Worm (Caenorhabditis elegans) whole organism, L2 larva: ENCODE results near the gene rpac-19.

Source experiments
- C34F6.9 ChIP-seq: fragments of 150-350 bp; optimal IDR thresholded peaks from 2 replicates; lab custom pipeline; 2014; ENCODE audit warnings: missing biosample characterization, missing genetic modification characterization
- F13H6.1 ChIP-seq: sonication (generic microtip); optimal IDR thresholded peaks from 2 replicates; lab custom pipeline; 2016; ENCODE audit warnings: missing genetic modification characterization, missing compliant biosample characterization
- R02D3.7 ChIP-seq: fragments of 150-350 bp; optimal IDR thresholded peaks from 2 replicates; lab custom pipeline; 2014; ENCODE audit warnings: missing biosample characterization, missing genetic modification characterization
- Y55F3AM.14 ChIP-seq: fragments of 200-800 bp; sonication (Bioruptor generic); optimal IDR thresholded peaks from 2 replicates; lab custom pipeline; 2018; ENCODE audit warnings: mild to moderate bottlenecking, missing genetic modification characterization, missing compliant biosample characterization
- ZK546.5 ChIP-seq: sonication (generic microtip); optimal IDR thresholded peaks from 2 replicates; lab custom pipeline; 2017; ENCODE audit warnings: missing biosample characterization, missing genetic modification characterization
- aly-2 ChIP-seq: fragments of 150-350 bp; optimal IDR thresholded peaks from 2 replicates; lab custom pipeline; 2014; ENCODE audit warnings: missing biosample characterization, missing genetic modification characterization
- ama-1 ChIP-seq: fragments of 150-350 bp; optimal IDR thresholded peaks from 2 replicates; lab custom pipeline; 2018; ENCODE audit warnings: inconsistent platforms
- blmp-1 ChIP-seq: sonication (generic microtip); optimal IDR thresholded peaks from 2 replicates; lab custom pipeline; 2017; ENCODE audit warnings: missing genetic modification characterization, mild to moderate bottlenecking, missing compliant biosample characterization, antibody characterized with exemption, moderate library complexity; ENCODE audit not compliant: insufficient read depth
- ceh-16 ChIP-seq: fragments of 150-350 bp; optimal IDR thresholded peaks from 2 replicates; lab custom pipeline; 2014; ENCODE audit warnings: missing biosample characterization, missing genetic modification characterization
- ceh-82 ChIP-seq: fragments of 150-350 bp; optimal IDR thresholded peaks from 2 replicates; lab custom pipeline; 2014; ENCODE audit warnings: missing biosample characterization, missing genetic modification characterization
- crh-2 ChIP-seq: sonication (generic microtip); optimal IDR thresholded peaks from 2 replicates; lab custom pipeline; 2017; ENCODE audit warnings: missing biosample characterization, missing genetic modification characterization
- dmd-4 ChIP-seq: sonication (generic microtip); optimal IDR thresholded peaks from 2 replicates; lab custom pipeline; 2017; ENCODE audit warnings: missing biosample characterization, missing genetic modification characterization
- egl-27 ChIP-seq: sonication (generic microtip); optimal IDR thresholded peaks from 3 replicates; lab custom pipeline; 2017; ENCODE audit warnings: missing biosample characterization, missing genetic modification reagents, missing genetic modification characterization
- elt-1 ChIP-seq: fragments of 150-350 bp; optimal IDR thresholded peaks from 2 replicates; lab custom pipeline; 2014; ENCODE audit warnings: missing biosample characterization, missing genetic modification characterization
- elt-3 ChIP-seq: sonication (generic microtip); optimal IDR thresholded peaks from 2 replicates; lab custom pipeline; 2017; ENCODE audit warnings: missing biosample characterization, missing genetic modification characterization
- fos-1 ChIP-seq: fragments of 150-350 bp; optimal IDR thresholded peaks from 2 replicates; lab custom pipeline; 2014; ENCODE audit warnings: missing biosample characterization, missing genetic modification characterization
- gmeb-1 ChIP-seq: fragments of 150-350 bp; optimal IDR thresholded peaks from 2 replicates; lab custom pipeline; 2014; ENCODE audit warnings: missing biosample characterization, missing genetic modification characterization
- lin-11 ChIP-seq: fragments of 150-350 bp; sonication (generic microtip); optimal IDR thresholded peaks from 2 replicates; lab custom pipeline; 2014; ENCODE audit warnings: missing biosample characterization, missing genetic modification characterization, inconsistent platforms, mixed read lengths
- lin-13 ChIP-seq: fragments of 150-350 bp; optimal IDR thresholded peaks from 2 replicates; lab custom pipeline; 2014; ENCODE audit warnings: missing biosample characterization, missing genetic modification reagents, missing genetic modification characterization
- lin-39 ChIP-seq: fragments of 150-350 bp; optimal IDR thresholded peaks from 2 replicates; lab custom pipeline; 2014; ENCODE audit warnings: missing biosample characterization, missing genetic modification reagents, missing genetic modification characterization
- lsy-2 ChIP-seq, 2 experiments: fragments of 150-350 bp in 1 of 2; sonication (generic microtip) in 1 of 2; optimal IDR thresholded peaks; 2 replicates each; lab custom pipeline; 2014 to 2017; ENCODE audit warnings: missing biosample characterization in 2 of 2, missing genetic modification characterization in 2 of 2
- mab-5 ChIP-seq: fragments of 150-350 bp; optimal IDR thresholded peaks from 2 replicates; lab custom pipeline; 2014; ENCODE audit warnings: missing biosample characterization, missing genetic modification characterization
- mbf-1 ChIP-seq: sonication (generic microtip); optimal IDR thresholded peaks from 2 replicates; lab custom pipeline; 2017; ENCODE audit warnings: missing biosample characterization, missing genetic modification characterization
- mdl-1 ChIP-seq, 2 experiments: fragments of 150-350 bp in 1 of 2; sonication (generic microtip) in 1 of 2; optimal IDR thresholded peaks; 2 replicates each; lab custom pipeline; 2017; ENCODE audit warnings: missing biosample characterization in 2 of 2, missing genetic modification characterization in 2 of 2
- nhr-10 ChIP-seq: sonication (generic microtip); optimal IDR thresholded peaks from 2 replicates; lab custom pipeline; 2017; ENCODE audit warnings: missing biosample characterization, missing genetic modification characterization
- nhr-11 ChIP-seq: fragments of 150-350 bp; optimal IDR thresholded peaks from 2 replicates; lab custom pipeline; 2014; ENCODE audit warnings: missing biosample characterization, missing genetic modification characterization
- nhr-12 ChIP-seq: fragments of 150-350 bp; optimal IDR thresholded peaks from 2 replicates; lab custom pipeline; 2014; ENCODE audit warnings: missing biosample characterization, missing genetic modification characterization
- nhr-129 ChIP-seq: fragments of 150-350 bp; optimal IDR thresholded peaks from 2 replicates; lab custom pipeline; 2014; ENCODE audit warnings: missing biosample characterization, missing genetic modification characterization
- nhr-21 ChIP-seq: fragments of 150-350 bp; optimal IDR thresholded peaks from 2 replicates; lab custom pipeline; 2014; ENCODE audit warnings: missing biosample characterization, missing genetic modification characterization
- nhr-23 ChIP-seq: fragments of 150-350 bp; optimal IDR thresholded peaks from 2 replicates; lab custom pipeline; 2014; ENCODE audit warnings: missing biosample characterization, missing genetic modification reagents, missing genetic modification characterization
- nhr-237 ChIP-seq: fragments of 150-350 bp; optimal IDR thresholded peaks from 2 replicates; lab custom pipeline; 2014; ENCODE audit warnings: missing biosample characterization, missing genetic modification characterization
- nhr-25 ChIP-seq: fragments of 150-350 bp; sonication (generic microtip); optimal IDR thresholded peaks from 3 replicates; lab custom pipeline; 2014; ENCODE audit warnings: missing biosample characterization, missing genetic modification characterization
- nhr-6 ChIP-seq: fragments of 150-350 bp; optimal IDR thresholded peaks from 2 replicates; lab custom pipeline; 2014; ENCODE audit warnings: missing biosample characterization, missing genetic modification characterization
- nhr-77 ChIP-seq: fragments of 150-350 bp; optimal IDR thresholded peaks from 2 replicates; lab custom pipeline; 2014; ENCODE audit warnings: missing biosample characterization, missing genetic modification characterization
- peb-1 ChIP-seq: fragments of 150-350 bp; optimal IDR thresholded peaks from 2 replicates; lab custom pipeline; 2014; ENCODE audit warnings: missing biosample characterization, missing genetic modification characterization
- sem-4 ChIP-seq: fragments of 150-350 bp; optimal IDR thresholded peaks from 2 replicates; lab custom pipeline; 2014; ENCODE audit warnings: missing biosample characterization, missing genetic modification reagents, missing genetic modification characterization
- skn-1 ChIP-seq: sonication (generic microtip); optimal IDR thresholded peaks from 2 replicates; lab custom pipeline; 2017; ENCODE audit warnings: missing biosample characterization, missing genetic modification characterization
- sma-3 ChIP-seq: sonication (generic microtip); optimal IDR thresholded peaks from 2 replicates; lab custom pipeline; 2016; ENCODE audit warnings: missing genetic modification reagents, missing genetic modification characterization, missing compliant biosample characterization
- sma-9 ChIP-seq, 2 experiments: fragments of 150-350 bp in 1 of 2; sonication (generic microtip) in 1 of 2; optimal IDR thresholded peaks; 2 replicates each; lab custom pipeline; 2014 to 2016; ENCODE audit warnings: missing genetic modification characterization in 2 of 2, mild to moderate bottlenecking in 1 of 2, missing biosample characterization in 1 of 2, missing compliant biosample characterization in 1 of 2, missing genetic modification reagents in 1 of 2, moderate library complexity in 1 of 2
- snpc-4 ChIP-seq: fragments of 150-350 bp; optimal IDR thresholded peaks from 2 replicates; lab custom pipeline; 2014; ENCODE audit warnings: missing biosample characterization, missing genetic modification characterization
- unc-39 ChIP-seq: fragments of 150-350 bp; optimal IDR thresholded peaks from 2 replicates; lab custom pipeline; 2014; ENCODE audit warnings: missing biosample characterization, missing genetic modification characterization
- unc-55 ChIP-seq: fragments of 150-350 bp; sonication (generic microtip); optimal IDR thresholded peaks from 3 replicates; lab custom pipeline; 2014; ENCODE audit warnings: missing biosample characterization, missing genetic modification reagents, missing genetic modification characterization
- unc-62 ChIP-seq: fragments of 150-350 bp; optimal IDR thresholded peaks from 2 replicates; lab custom pipeline; 2014; ENCODE audit warnings: missing biosample characterization, missing genetic modification reagents, missing genetic modification characterization
- zag-1 ChIP-seq: fragments of 150-350 bp; optimal IDR thresholded peaks from 2 replicates; lab custom pipeline; 2014; ENCODE audit warnings: missing biosample characterization, missing genetic modification characterization
- ztf-1 ChIP-seq: fragments of 200-800 bp; sonication (Bioruptor generic); conservative IDR thresholded peaks from 2 replicates; pipeline ENCODE4 v1.3.6; 2022; ENCODE audit warnings: missing genetic modification characterization, missing compliant biosample characterization
- ztf-11 ChIP-seq: sonication (generic microtip); optimal IDR thresholded peaks from 2 replicates; lab custom pipeline; 2017; ENCODE audit warnings: missing biosample characterization, missing genetic modification characterization
- ztf-4 ChIP-seq: fragments of 150-350 bp; optimal IDR thresholded peaks from 2 replicates; lab custom pipeline; 2014; ENCODE audit warnings: missing biosample characterization, missing genetic modification characterization

rpac-19 gene

DNA sequence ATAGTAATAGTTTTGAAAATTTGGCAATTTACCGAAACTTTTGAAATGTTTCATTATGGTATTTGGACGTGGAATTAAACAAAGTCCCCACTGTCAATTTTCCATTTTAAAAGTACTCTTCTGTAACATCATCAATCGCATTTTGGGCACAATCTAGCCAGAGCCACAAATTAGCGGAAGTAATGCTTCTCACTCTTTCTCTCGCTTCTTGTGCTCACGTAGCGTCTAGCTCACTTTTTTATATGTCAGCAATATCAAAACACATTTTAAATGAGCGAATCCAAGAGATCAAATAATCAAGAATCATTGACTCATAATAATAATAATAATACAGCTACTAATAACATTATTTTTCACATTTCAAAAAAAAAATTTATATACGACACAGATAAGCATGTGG, 34.3 kb upstream of the rpac-19 start:
- TF ChIP-seq F13H6.1 (tag; lab: Kevin White, UChicago) (no peak), blmp-1 (tag; lab: Kevin White, UChicago) (no peak), sma-3 (GFP tag; lab: Kevin White, UChicago) (no peak), nhr-11 (tag; lab: Kevin White, UChicago) (no peak), gmeb-1 (no peak), Y55F3AM.14 (no peak), dmd-4 (tag; lab: Kevin White, UChicago) (no peak), nhr-12 (tag; lab: Kevin White, UChicago) (no peak), crh-2 (tag; lab: Kevin White, UChicago) (no peak), nhr-129 (no peak), unc-62 (GFP tag; lab: Kevin White, UChicago) (no peak), unc-55 (no peak), nhr-77 (tag; lab: Kevin White, UChicago) (no peak), peb-1 (no peak), nhr-6 (tag; lab: Kevin White, UChicago) (no peak), R02D3.7 (tag; lab: Kevin White, UChicago) (no peak), lin-11 (no peak), elt-3 (tag; lab: Kevin White, UChicago) (no peak), ztf-4 (no peak), fos-1 (tag; lab: Kevin White, UChicago) (no peak)

DNA sequence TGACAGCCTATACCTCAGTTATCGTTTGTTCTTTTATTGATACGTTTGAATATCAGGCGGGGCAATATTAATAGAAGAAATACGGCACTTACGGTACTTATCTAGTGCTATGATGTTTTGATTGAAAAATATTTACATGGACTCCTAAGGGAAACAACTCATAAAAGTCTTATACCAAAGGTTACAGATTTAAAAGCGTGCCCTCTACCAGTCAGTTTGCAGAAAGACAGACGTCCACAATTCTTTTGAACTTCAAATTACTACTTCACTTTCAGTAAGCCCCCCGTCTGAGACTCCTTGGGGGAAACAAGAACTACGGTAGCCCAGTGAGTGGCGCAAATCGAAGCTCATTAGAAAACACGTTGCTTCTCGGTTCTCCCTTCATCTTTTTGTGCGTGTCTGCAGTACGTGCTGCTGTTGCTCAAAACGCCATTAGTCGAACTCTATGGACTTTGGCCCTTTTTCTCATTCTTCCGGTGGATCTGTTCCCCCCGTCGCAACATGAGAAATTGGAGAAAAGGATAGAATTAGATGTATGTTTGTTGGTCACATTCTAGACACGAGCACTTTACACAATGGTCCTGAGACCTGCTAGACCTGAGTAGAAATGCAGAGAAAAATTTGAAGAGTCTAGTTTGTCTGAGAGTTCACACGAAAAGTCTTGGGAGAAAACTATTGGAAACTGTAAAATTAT, 32.7 kb upstream of the rpac-19 start:
- TF ChIP-seq dmd-4 (tag; lab: Kevin White, UChicago) (no peak), mab-5 (tag; lab: Kevin White, UChicago) (peak; percentile 10), mbf-1 (tag; lab: Kevin White, UChicago) (no peak), snpc-4 (no peak), blmp-1 (tag; lab: Kevin White, UChicago) (no peak), unc-39 (no peak), nhr-21 (no peak), elt-3 (tag; lab: Kevin White, UChicago) (no peak), egl-27 (no peak), unc-62 (GFP tag; lab: Kevin White, UChicago) (no peak), ceh-82 (tag; lab: Kevin White, UChicago) (no peak), sma-9 (GFP tag; optimal IDR thresholded peaks at IDR 0.05; lab: Kevin White, UChicago) (peak; percentile 65), sma-9 (tag; optimal IDR thresholded peaks at IDR 0.05; lab: Kevin White, UChicago) (no peak), aly-2 (tag; lab: Kevin White, UChicago) (no peak), nhr-23 (tag; lab: Kevin White, UChicago) (no peak), ztf-4 (no peak), mdl-1 (tag; optimal IDR thresholded peaks at IDR 0.05; lab: Kevin White, UChicago) (no peak), C34F6.9 (peak; percentile 32), nhr-129 (peak; percentile 35), ama-1 (no peak), sma-3 (GFP tag; lab: Kevin White, UChicago) (no peak), fos-1 (tag; lab: Kevin White, UChicago) (no peak), nhr-6 (tag; lab: Kevin White, UChicago) (no peak), lin-13 (GFP tag; lab: Kevin White, UChicago) (no peak), lin-39 (tag; lab: Kevin White, UChicago) (no peak), nhr-77 (tag; lab: Kevin White, UChicago) (no peak), nhr-25 (tag; lab: Kevin White, UChicago) (no peak), lsy-2 (tag; optimal IDR thresholded peaks at IDR 0.05; lab: Kevin White, UChicago) (peak in 1 of 2 experiments; percentile 47), nhr-237 (tag; lab: Kevin White, UChicago) (no peak), nhr-10 (no peak), F13H6.1 (tag; lab: Kevin White, UChicago) (peak; percentile 74), ceh-16 (no peak), sem-4 (peak; percentile 21), ZK546.5 (tag; lab: Kevin White, UChicago) (no peak), skn-1 (tag; lab: Kevin White, UChicago) (no peak), ztf-11 (no peak), ztf-1 (GFP tag; lab: Robert Waterston, UW) (no peak), elt-1 (tag; lab: Kevin White, UChicago) (no peak), nhr-11 (tag; lab: Kevin White, UChicago) (no peak), R02D3.7 (tag; lab: Kevin White, UChicago) (no peak), zag-1 (tag; lab: Kevin White, UChicago) (no peak), peb-1 (no peak)
